Worm (Caenorhabditis elegans) whole organism, L4/young adult: ENCODE data around the gene T01G1.2.

Experiments
- dao-5 ChIP-seq: sonication (generic microtip); optimal IDR thresholded peaks from 2 replicates; lab custom pipeline; 2016; ENCODE audit warnings: missing genotype, missing genetic modification characterization, moderate library complexity, missing compliant biosample characterization
- him-1 ChIP-seq: sonication (generic microtip); optimal IDR thresholded peaks from 2 replicates; lab custom pipeline; 2016; ENCODE audit warnings: missing genotype, missing genetic modification reagents, missing genetic modification characterization, missing compliant biosample characterization

- TF ChIP-seq dao-5 (no peak), him-1 (tag; lab: Kevin White, UChicago) (no peak)
These were observed 9.9 kb upstream of the T01G1.2 start for ce11 chrIV:11344288-11344687.
